Worm (Caenorhabditis elegans) whole organism, young adult: ENCODE results near the gene T25G12.6.
"Not testable (repeated sequence)": the region's sequence is repeated elsewhere in the genome, so short reads cannot be mapped to it uniquely, and the experiment has no call there.

Source experiments
- B0336.3 ChIP-seq: fragments of 200-800 bp; sonication (Bioruptor generic); IDR thresholded peaks from 2 replicates; pipeline ENCODE4 v1.3.6; 2022; ENCODE audit warnings: missing genetic modification characterization, missing compliant biosample characterization
- C17E4.6 ChIP-seq: fragments of 200-800 bp; sonication (Bioruptor generic); IDR thresholded peaks from 2 replicates; pipeline ENCODE4 v1.3.6; 2022; ENCODE audit warnings: missing genetic modification reagents, missing genetic modification characterization, missing compliant biosample characterization
- F23B12.7 ChIP-seq: sonication (generic microtip); optimal IDR thresholded peaks from 2 replicates; lab custom pipeline; 2017; ENCODE audit warnings: missing genetic modification characterization, mild to moderate bottlenecking, missing compliant biosample characterization, antibody characterized with exemption, moderate library complexity; ENCODE audit not compliant: insufficient read depth
- F33H1.4 ChIP-seq: fragments of 200-800 bp; sonication (Bioruptor generic); IDR thresholded peaks from 2 replicates; pipeline ENCODE4 v1.3.6; 2022; ENCODE audit warnings: missing genetic modification reagents, missing genetic modification characterization, missing compliant biosample characterization
- F52B5.7 ChIP-seq: sonication (generic microtip); optimal IDR thresholded peaks from 2 replicates; lab custom pipeline; 2016; ENCODE audit warnings: mild to moderate bottlenecking, missing genetic modification characterization, missing compliant biosample characterization
- Y53F4B.3 ChIP-seq: fragments of 200-800 bp; sonication (Bioruptor generic); IDR thresholded peaks from 2 replicates; pipeline ENCODE4 v1.3.6; 2022; ENCODE audit warnings: missing genetic modification reagents, missing genetic modification characterization, missing compliant biosample characterization
- Y79H2A.3 ChIP-seq: fragments of 200-800 bp; sonication (Bioruptor generic); conservative IDR thresholded peaks from 2 replicates; pipeline ENCODE4 v1.3.6; 2022; ENCODE audit warnings: missing genetic modification reagents, missing genetic modification characterization, missing compliant biosample characterization
- attf-5 ChIP-seq: fragments of 200-800 bp; sonication (Bioruptor generic); optimal IDR thresholded peaks from 2 replicates; lab custom pipeline; 2018; ENCODE audit warnings: mild to moderate bottlenecking, missing genetic modification characterization, missing compliant biosample characterization
- bed-1 ChIP-seq: fragments of 200-800 bp; sonication (Bioruptor generic); IDR thresholded peaks from 2 replicates; pipeline ENCODE4 v1.3.6; 2022; ENCODE audit warnings: missing genetic modification reagents, missing genetic modification characterization, missing compliant biosample characterization
- cebp-1 ChIP-seq, 2 experiments: fragments of 200-800 bp in 1 of 2; sonication (Bioruptor generic) in 1 of 2; sonication (generic microtip) in 1 of 2; IDR thresholded peaks in 1 of 2; optimal IDR thresholded peaks in 1 of 2; 2 replicates each; pipeline versions ENCODE4 v1.3.6 to Lab custom; 2017 to 2022; ENCODE audit warnings: missing compliant biosample characterization in 2 of 2, missing genetic modification characterization in 2 of 2, mild to moderate bottlenecking in 1 of 2, missing genetic modification reagents in 1 of 2, moderate library complexity in 1 of 2
- dox-1 ChIP-seq: fragments of 200-800 bp; sonication (Bioruptor generic); IDR thresholded peaks from 2 replicates; pipeline ENCODE4 v1.3.6; 2022; ENCODE audit warnings: missing genetic modification reagents, missing genetic modification characterization, missing compliant biosample characterization
- ekl-4 ChIP-seq: fragments of 200-800 bp; sonication (Bioruptor generic); IDR thresholded peaks from 2 replicates; pipeline ENCODE4 v1.3.6; 2022; ENCODE audit warnings: missing genetic modification reagents, missing genetic modification characterization, missing compliant biosample characterization
- hlh-12 ChIP-seq: sonication (generic microtip); optimal IDR thresholded peaks from 2 replicates; lab custom pipeline; 2016; ENCODE audit warnings: missing genetic modification characterization, missing compliant biosample characterization
- hmg-1.2 ChIP-seq: fragments of 200-800 bp; sonication (Bioruptor generic); IDR thresholded peaks from 2 replicates; pipeline ENCODE4 v1.3.6; 2022; ENCODE audit warnings: missing genetic modification reagents, missing genetic modification characterization, missing compliant biosample characterization
- hrde-1 ChIP-seq: sonication (generic microtip); optimal IDR thresholded peaks from 2 replicates; lab custom pipeline; 2016; ENCODE audit warnings: missing genetic modification characterization, mild to moderate bottlenecking, missing compliant biosample characterization, moderate library complexity, missing genotype, missing genetic modification reagents, borderline replicate concordance
- lin-26 ChIP-seq: fragments of 200-800 bp; sonication (Bioruptor generic); IDR thresholded peaks from 2 replicates; pipeline ENCODE4 v1.3.6; 2022; ENCODE audit warnings: missing genetic modification reagents, missing genetic modification characterization, missing compliant biosample characterization
- lin-54 ChIP-seq: fragments of 200-800 bp; sonication (Bioruptor generic); optimal IDR thresholded peaks from 2 replicates; lab custom pipeline; 2018; ENCODE audit warnings: mild to moderate bottlenecking, missing genetic modification characterization, missing compliant biosample characterization
- madf-10 ChIP-seq: sonication (generic microtip); optimal IDR thresholded peaks from 2 replicates; lab custom pipeline; 2016; ENCODE audit warnings: mild to moderate bottlenecking, missing genetic modification characterization, missing compliant biosample characterization
- mel-28 ChIP-seq: sonication (generic microtip); optimal IDR thresholded peaks from 2 replicates; lab custom pipeline; 2016; ENCODE audit warnings: borderline replicate concordance, mild to moderate bottlenecking, missing genetic modification characterization, missing compliant biosample characterization
- nhr-120 ChIP-seq: fragments of 200-800 bp; sonication (Bioruptor generic); IDR thresholded peaks from 2 replicates; pipeline ENCODE4 v1.3.6; 2022; ENCODE audit warnings: missing genetic modification characterization, missing compliant biosample characterization
- nhr-80 ChIP-seq: sonication (generic microtip); optimal IDR thresholded peaks from 2 replicates; lab custom pipeline; 2016; ENCODE audit warnings: missing genetic modification characterization, missing compliant biosample characterization
- pha-4 ChIP-seq: fragments of 150-350 bp; sonication (generic microtip); optimal IDR thresholded peaks from 2 replicates; lab custom pipeline; 2014; ENCODE audit warnings: missing biosample characterization, missing genetic modification reagents, missing genetic modification characterization
- rpc-1 ChIP-seq, 2 experiments: fragments of 150-350 bp in 1 of 2; sonication (generic microtip) in 1 of 2; optimal IDR thresholded peaks; 2 replicates each; lab custom pipeline; 2014 to 2018; ENCODE audit warnings: missing biosample characterization in 1 of 2, missing genetic modification characterization in 1 of 2, missing genetic modification reagents in 1 of 2, missing genotype in 1 of 2
- snpc-1.1 ChIP-seq: sonication (generic microtip); optimal IDR thresholded peaks from 2 replicates; lab custom pipeline; 2017; ENCODE audit warnings: missing genetic modification characterization, mild to moderate bottlenecking, missing compliant biosample characterization, antibody characterized with exemption, moderate library complexity, missing genotype, missing genetic modification reagents; ENCODE audit not compliant: insufficient read depth
- snpc-1.3 ChIP-seq: sonication (generic microtip); optimal IDR thresholded peaks from 2 replicates; lab custom pipeline; 2017; ENCODE audit warnings: missing genetic modification characterization, mild to moderate bottlenecking, missing compliant biosample characterization, antibody characterized with exemption, moderate library complexity, missing genotype, missing genetic modification reagents; ENCODE audit not compliant: insufficient read depth
- sptf-2 ChIP-seq: fragments of 200-800 bp; sonication (Bioruptor generic); optimal IDR thresholded peaks from 2 replicates; lab custom pipeline; 2018; ENCODE audit warnings: mild to moderate bottlenecking, missing genetic modification characterization, missing compliant biosample characterization
- tbp1 ChIP-seq: fragments of 200-800 bp; sonication (Bioruptor generic); optimal IDR thresholded peaks from 2 replicates; lab custom pipeline; 2018; ENCODE audit warnings: mild to moderate bottlenecking, missing genetic modification characterization, missing compliant biosample characterization
- tbx-9 ChIP-seq: sonication (generic microtip); optimal IDR thresholded peaks from 2 replicates; lab custom pipeline; 2016; ENCODE audit warnings: borderline replicate concordance, missing genetic modification characterization, inconsistent platforms, missing compliant biosample characterization
- zfh-2 ChIP-seq: fragments of 200-800 bp; sonication (Bioruptor generic); conservative IDR thresholded peaks from 2 replicates; pipeline ENCODE4 v1.3.6; 2022; ENCODE audit warnings: missing genetic modification reagents, missing genetic modification characterization, missing compliant biosample characterization

The T25G12.6 gene

ce11 chrX:17235749-17236561 is 5.9 kb upstream of the T25G12.6 start, which contains the start of gene dhs-30:
TSS of gene dhs-30 (minus strand) at chrX:17235838.
- TF ChIP-seq F23B12.7 (tag; lab: Kevin White, UChicago) (no peak), pha-4 (tag; lab: Kevin White, UChicago) (peak; percentile 27), nhr-80 (peak; percentile 27), snpc-1.3 (no peak), nhr-120 (GFP tag; lab: Robert Waterston, UW) (no peak)
- TF ChIP-seq, all 124 proteins: peak for 2

- TF ChIP-seq rpc-1 (optimal IDR thresholded peaks at IDR 0.05; lab: Kevin White, UChicago): no peak
- no peak for TF ChIP-seq rpc-1 (tag; optimal IDR thresholded peaks at IDR 0.05; lab: Kevin White, UChicago)
- TF ChIP-seq F33H1.4 (GFP tag; lab: Robert Waterston, UW): no peak
- TF ChIP-seq madf-10 (tag; lab: Kevin White, UChicago): no peak
These were observed 5.0 kb upstream of the T25G12.6 start for ce11 chrX:17234988-17235387.

- TF ChIP-seq tbp1 (GFP tag; lab: Kevin White, UChicago): peak; percentile 29
- TF ChIP-seq hmg-1.2 (GFP tag; lab: Robert Waterston, UW): peak; percentile 71
- not testable (repeated sequence) for TF ChIP-seq rpc-1 (optimal IDR thresholded peaks at IDR 0.05; lab: Kevin White, UChicago)
- peak; percentile 53 for TF ChIP-seq rpc-1 (tag; optimal IDR thresholded peaks at IDR 0.05; lab: Kevin White, UChicago)
- peak; percentile 61; the same call in 1 of the 2 replicates for TF ChIP-seq lin-26 (GFP tag; lab: Robert Waterston, UW)
These were observed 3.2 kb upstream of the T25G12.6 start for ce11 chrX:17233248-17233647.

- TF ChIP-seq mel-28 (tag; lab: Kevin White, UChicago): no peak
- no peak for TF ChIP-seq lin-54 (GFP tag; lab: Kevin White, UChicago)
- no peak for TF ChIP-seq C17E4.6
- TF ChIP-seq rpc-1 (optimal IDR thresholded peaks at IDR 0.05; lab: Kevin White, UChicago): no peak
- no peak for TF ChIP-seq rpc-1 (tag; optimal IDR thresholded peaks at IDR 0.05; lab: Kevin White, UChicago)
These were observed 1.3 kb upstream of the T25G12.6 start, which contains the start of gene T25G12.3 for ce11 chrX:17231348-17231747. TSS of gene T25G12.3 (plus strand) at chrX:17231648.

- TF ChIP-seq Y79H2A.3: no peak
These were observed 2.6 kb downstream of the T25G12.6 start for ce11 chrX:17227376-17227775.

ce11 chrX:17221873-17222525 is 8.0 kb downstream of the T25G12.6 start, which contains the start of gene rab-6.2:
TSS of gene rab-6.2 (plus strand) at chrX:17222475.
- TF ChIP-seq zfh-2 (GFP tag; lab: Robert Waterston, UW) (peak; percentile 77), dox-1 (GFP tag; lab: Robert Waterston, UW) (0 out of 2 replicates have a peak, but pooled peaks have one; percentile 16), F52B5.7 (tag; lab: Kevin White, UChicago) (no peak)

- TF ChIP-seq ekl-4 (GFP tag; lab: Robert Waterston, UW): 0 out of 2 replicates have a peak, but pooled peaks have one; percentile 25
- no peak for TF ChIP-seq sptf-2 (GFP tag; lab: Kevin White, UChicago)
- no peak for TF ChIP-seq snpc-1.1 (tag; lab: Kevin White, UChicago)
- peak; percentile 1 for TF ChIP-seq attf-5 (GFP tag; lab: Kevin White, UChicago)
- no peak for TF ChIP-seq cebp-1 (GFP tag; IDR thresholded peaks at IDR 0.05; lab: Robert Waterston, UW)
- TF ChIP-seq cebp-1 (tag; optimal IDR thresholded peaks at IDR 0.05; lab: Kevin White, UChicago): peak; percentile 24
- no peak for TF ChIP-seq bed-1 (GFP tag; lab: Robert Waterston, UW)
- no peak for TF ChIP-seq Y53F4B.3 (GFP tag; lab: Robert Waterston, UW)
- peak; percentile 25 for TF ChIP-seq nhr-80
- no peak for TF ChIP-seq hlh-12 (tag; lab: Kevin White, UChicago)
- TF ChIP-seq tbx-9 (tag; lab: Kevin White, UChicago): no peak
- no peak for TF ChIP-seq tbp1 (GFP tag; lab: Kevin White, UChicago)
- TF ChIP-seq hrde-1 (tag; lab: Kevin White, UChicago): no peak
- TF ChIP-seq B0336.3 (GFP tag; lab: Robert Waterston, UW): 0 out of 2 replicates have a peak, but pooled peaks have one; percentile 13
- 0 out of 2 replicates have a peak, but pooled peaks have one; percentile 28 for TF ChIP-seq zfh-2 (GFP tag; lab: Robert Waterston, UW)
These were observed 12.8 kb downstream of the T25G12.6 start, which contains the start of gene acdh-7 for ce11 chrX:17217050-17217813. TSS of gene acdh-7 (minus strand) at chrX:17217105.
